Worm (Caenorhabditis elegans) whole organism, young adult: ENCODE data around the gene ZK994.6.

Experiments used
- C06A6.2 ChIP-seq: fragments of 200-800 bp; sonication (Bioruptor generic); conservative IDR thresholded peaks from 2 replicates; pipeline ENCODE4 v1.3.6; 2022; ENCODE audit warnings: missing genetic modification characterization, missing compliant biosample characterization
- F57C9.4 ChIP-seq: sonication (generic microtip); optimal IDR thresholded peaks from 2 replicates; lab custom pipeline; 2017; ENCODE audit warnings: mild to moderate bottlenecking, missing genetic modification characterization, missing compliant biosample characterization
- aptf-2 ChIP-seq: fragments of 200-800 bp; sonication (Bioruptor generic); conservative IDR thresholded peaks from 2 replicates; pipeline ENCODE4 v1.3.6; 2022; ENCODE audit warnings: missing genetic modification reagents, missing genetic modification characterization, missing compliant biosample characterization
- dpff-1 ChIP-seq: sonication (generic microtip); optimal IDR thresholded peaks from 2 replicates; lab custom pipeline; 2017; ENCODE audit warnings: mild to moderate bottlenecking, missing genetic modification characterization, missing compliant biosample characterization
- dpl-1 ChIP-seq: fragments of 150-350 bp; optimal IDR thresholded peaks from 2 replicates; lab custom pipeline; 2014; ENCODE audit warnings: missing biosample characterization, missing genetic modification reagents, missing genetic modification characterization
- ekl-4 ChIP-seq: fragments of 200-800 bp; sonication (Bioruptor generic); IDR thresholded peaks from 2 replicates; pipeline ENCODE4 v1.3.6; 2022; ENCODE audit warnings: missing genetic modification reagents, missing genetic modification characterization, missing compliant biosample characterization
- madf-10 ChIP-seq: sonication (generic microtip); optimal IDR thresholded peaks from 2 replicates; lab custom pipeline; 2016; ENCODE audit warnings: mild to moderate bottlenecking, missing genetic modification characterization, missing compliant biosample characterization
- madf-6 ChIP-seq: fragments of 200-800 bp; sonication (Bioruptor generic); IDR thresholded peaks from 2 replicates; pipeline ENCODE4 v1.3.6; 2022; ENCODE audit warnings: missing genetic modification reagents, missing genetic modification characterization, missing compliant biosample characterization
- nhr-120 ChIP-seq: fragments of 200-800 bp; sonication (Bioruptor generic); IDR thresholded peaks from 2 replicates; pipeline ENCODE4 v1.3.6; 2022; ENCODE audit warnings: missing genetic modification characterization, missing compliant biosample characterization
- repo-1 ChIP-seq: sonication (generic microtip); optimal IDR thresholded peaks from 2 replicates; lab custom pipeline; 2017; ENCODE audit warnings: mild to moderate bottlenecking, missing genetic modification characterization, missing compliant biosample characterization

The ZK994.6 gene

ce11 chrV:8454995-8455446 lies 52.2 kb downstream of the ZK994.6 start, which contains the start of gene T23B12.11:
Gene T23B12.11 (plus strand): TSS chrV:8455396.
- TF ChIP-seq aptf-2 (no peak), dpl-1 (GFP tag; lab: Kevin White, UChicago) (no peak), ekl-4 (GFP tag; lab: Robert Waterston, UW) (no peak), C06A6.2 (GFP tag; lab: Robert Waterston, UW) (no peak), madf-6 (GFP tag; lab: Robert Waterston, UW) (no peak), repo-1 (no peak), madf-10 (tag; lab: Kevin White, UChicago) (no peak), nhr-120 (GFP tag; lab: Robert Waterston, UW) (no peak), F57C9.4 (no peak), dpff-1 (tag; lab: Kevin White, UChicago) (no peak)
